Worm (Caenorhabditis elegans) whole organism, midembryonic: Measurements from ENCODE around the gene R07E5.17.
A peak's percentile ranks its signal among the peaks of the same experiment; 100 is the strongest.

Experiments used
- T22C8.4 ChIP-seq: fragments of 200-800 bp; sonication (Bioruptor generic); IDR thresholded peaks from 2 replicates; pipeline ENCODE4 v1.3.6; 2022; ENCODE audit warnings: missing genetic modification characterization, missing compliant biosample characterization
- cog-1 ChIP-seq: sonication (generic microtip); optimal IDR thresholded peaks from 2 replicates; lab custom pipeline; 2016; ENCODE audit warnings: missing genetic modification characterization, missing compliant biosample characterization
- flt-1 ChIP-seq: fragments of 200-800 bp; sonication (Bioruptor generic); IDR thresholded peaks from 2 replicates; pipeline ENCODE4 v1.3.6; 2022; ENCODE audit warnings: missing genetic modification characterization, missing compliant biosample characterization
- klf-2 ChIP-seq: fragments of 200-800 bp; sonication (Bioruptor generic); conservative IDR thresholded peaks from 2 replicates; pipeline ENCODE4 v1.3.6; 2022; ENCODE audit warnings: missing genetic modification reagents, missing genetic modification characterization, missing compliant biosample characterization
- med-1 ChIP-seq: sonication (generic microtip); optimal IDR thresholded peaks from 2 replicates; lab custom pipeline; 2017; ENCODE audit warnings: missing genetic modification characterization, mild to moderate bottlenecking, missing compliant biosample characterization, antibody characterized with exemption, missing genetic modification reagents; ENCODE audit not compliant: insufficient read depth
- ref-1 ChIP-seq: fragments of 200-800 bp; sonication (Bioruptor generic); conservative IDR thresholded peaks from 2 replicates; pipeline ENCODE4 v1.3.6; 2022; ENCODE audit warnings: missing genetic modification reagents, missing genetic modification characterization, missing compliant biosample characterization
- tab-1 ChIP-seq: fragments of 200-800 bp; sonication (Bioruptor generic); IDR thresholded peaks from 2 replicates; pipeline ENCODE4 v1.3.6; 2022; ENCODE audit warnings: missing genetic modification characterization, missing compliant biosample characterization
- ztf-23 ChIP-seq: fragments of 200-800 bp; sonication (Bioruptor generic); IDR thresholded peaks from 2 replicates; pipeline ENCODE4 v1.3.6; 2022; ENCODE audit warnings: missing genetic modification reagents, missing genetic modification characterization, missing compliant biosample characterization
- ztf-29 ChIP-seq: fragments of 200-800 bp; sonication (Bioruptor generic); IDR thresholded peaks from 2 replicates; pipeline ENCODE4 v1.3.6; 2022; ENCODE audit warnings: missing genetic modification reagents, missing genetic modification characterization, missing compliant biosample characterization

Gene R07E5.17

DNA sequence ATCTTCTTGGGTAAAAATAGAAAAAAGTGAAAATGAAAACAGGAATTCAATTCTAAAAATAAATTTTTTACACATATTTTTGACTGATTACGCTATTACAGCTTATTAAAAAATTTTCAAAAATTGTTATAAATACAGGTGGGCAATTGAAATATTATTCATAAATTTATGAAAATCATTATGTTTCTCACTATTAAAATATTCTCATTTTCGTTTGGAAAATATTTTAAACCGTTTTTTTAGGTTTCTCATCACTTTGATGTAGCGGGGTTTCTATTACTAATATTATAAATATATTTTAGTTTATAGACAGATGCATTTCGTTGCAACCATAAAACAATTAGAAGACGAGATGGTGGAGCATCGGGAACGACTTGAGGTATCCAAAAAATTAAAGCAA is 7.1 kb downstream of the R07E5.17 start, which contains the start of gene R07E5.5:
Gene R07E5.5 (plus strand): TSS at position 301 of the 400 bp plus-strand sequence.
- TF ChIP-seq ztf-29 (GFP tag; lab: Robert Waterston, UW) (no peak), T22C8.4 (GFP tag; lab: Robert Waterston, UW) (no peak), cog-1 (no peak), tab-1 (no peak), klf-2 (no peak), flt-1 (GFP tag; lab: Robert Waterston, UW) (no peak), ztf-23 (GFP tag; lab: Robert Waterston, UW) (no peak), ref-1 (no peak), med-1 (GFP tag; lab: Kevin White, UChicago) (no peak)

DNA sequence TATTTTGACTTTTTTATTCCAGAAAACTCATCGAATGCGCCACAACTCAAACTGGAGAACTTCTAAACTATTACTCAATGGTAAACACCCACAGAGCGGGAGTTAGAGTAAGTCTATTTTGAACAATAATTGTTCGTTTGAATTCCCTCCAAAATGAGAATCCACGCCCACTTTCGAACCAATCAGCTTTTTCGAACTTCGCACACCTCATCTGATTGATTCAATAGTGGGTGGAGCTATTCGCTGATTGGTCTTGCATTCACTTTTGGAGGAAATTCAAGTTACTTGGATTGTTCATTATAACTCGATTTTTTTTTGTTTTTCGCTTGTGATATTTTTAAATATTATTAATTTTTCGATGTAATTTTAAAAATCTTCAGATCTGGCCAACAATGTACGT is 8.4 kb downstream of the R07E5.17 start:
- TF ChIP-seq ztf-29 (GFP tag; lab: Robert Waterston, UW) (no peak), klf-2 (no peak), cog-1 (no peak), flt-1 (GFP tag; lab: Robert Waterston, UW) (no peak), med-1 (GFP tag; lab: Kevin White, UChicago) (no peak), T22C8.4 (GFP tag; lab: Robert Waterston, UW) (no peak), ztf-23 (GFP tag; lab: Robert Waterston, UW) (no peak), tab-1 (no peak), ref-1 (no peak)

DNA sequence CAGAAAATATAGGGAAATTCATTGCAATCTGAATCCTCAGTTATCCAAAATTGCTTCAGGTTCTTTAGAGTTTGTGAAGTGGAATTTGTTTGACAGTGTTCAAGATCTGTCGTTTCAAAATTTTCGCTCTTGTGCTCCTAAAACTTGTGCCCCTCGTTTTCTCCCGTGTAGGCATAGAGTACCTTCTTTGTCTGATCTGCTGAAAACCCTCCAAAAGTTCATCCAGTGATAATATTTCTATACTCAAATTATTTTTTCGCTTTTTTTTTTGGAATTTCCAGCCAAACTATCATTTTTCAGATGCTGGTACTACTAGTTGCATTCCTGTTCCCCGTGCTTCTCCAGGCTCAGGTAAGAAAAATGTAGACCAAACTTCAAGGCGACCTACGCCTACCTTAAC is 9.7 kb downstream of the R07E5.17 start, which contains the start of gene R07E5.4:
Gene R07E5.4 (plus strand): TSS at position 301 of the 400 bp plus-strand sequence.
- TF ChIP-seq tab-1, result no peak
- TF ChIP-seq flt-1 (GFP tag; lab: Robert Waterston, UW), result no peak
- no peak for TF ChIP-seq med-1 (GFP tag; lab: Kevin White, UChicago)
- no peak for TF ChIP-seq T22C8.4 (GFP tag; lab: Robert Waterston, UW)
- TF ChIP-seq ztf-23 (GFP tag; lab: Robert Waterston, UW), result no peak
- no peak for TF ChIP-seq ztf-29 (GFP tag; lab: Robert Waterston, UW)
- no peak for TF ChIP-seq ref-1
- no peak for TF ChIP-seq cog-1
- no peak for TF ChIP-seq klf-2

ce11 chrIII:4391938-4392337 is 12.3 kb downstream of the R07E5.17 start:
- TF ChIP-seq flt-1 (GFP tag; lab: Robert Waterston, UW), result no peak
- no peak for TF ChIP-seq klf-2
- no peak for TF ChIP-seq ref-1
- TF ChIP-seq ztf-23 (GFP tag; lab: Robert Waterston, UW), result no peak
- TF ChIP-seq med-1 (GFP tag; lab: Kevin White, UChicago), result no peak
- no peak for TF ChIP-seq ztf-29 (GFP tag; lab: Robert Waterston, UW)
- no peak for TF ChIP-seq T22C8.4 (GFP tag; lab: Robert Waterston, UW)
- no peak for TF ChIP-seq cog-1
- TF ChIP-seq tab-1, result no peak

DNA sequence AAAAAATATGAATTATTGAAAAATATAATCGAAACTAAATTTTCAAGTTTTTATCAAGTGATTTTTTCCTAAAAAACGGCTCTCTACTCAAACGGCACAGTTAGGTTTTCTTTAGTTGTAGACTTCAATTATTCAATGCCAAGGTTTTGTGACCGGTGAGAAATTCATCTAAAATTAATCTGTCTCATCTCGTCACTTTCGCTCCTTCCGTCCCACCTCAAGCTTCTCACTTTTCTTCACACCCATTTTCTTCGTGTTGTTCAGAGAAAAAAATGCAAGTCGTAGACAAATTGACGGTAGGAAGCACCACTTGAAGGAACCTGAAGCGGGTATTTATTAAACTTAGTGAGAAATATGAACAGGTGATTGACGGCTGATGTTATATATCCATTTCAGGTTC is 12.9 kb downstream of the R07E5.17 start:
- no peak for TF ChIP-seq cog-1
- no peak for TF ChIP-seq ref-1
- no peak for TF ChIP-seq ztf-23 (GFP tag; lab: Robert Waterston, UW)
- no peak for TF ChIP-seq T22C8.4 (GFP tag; lab: Robert Waterston, UW)
- no peak for TF ChIP-seq med-1 (GFP tag; lab: Kevin White, UChicago)
- no peak for TF ChIP-seq ztf-29 (GFP tag; lab: Robert Waterston, UW)
- no peak for TF ChIP-seq tab-1
- no peak for TF ChIP-seq flt-1 (GFP tag; lab: Robert Waterston, UW)
- TF ChIP-seq klf-2, result no peak

- TF ChIP-seq ztf-29 (GFP tag; lab: Robert Waterston, UW) (no peak), ref-1 (no peak), tab-1 (no peak), klf-2 (no peak), ztf-23 (GFP tag; lab: Robert Waterston, UW) (no peak), med-1 (GFP tag; lab: Kevin White, UChicago) (no peak), T22C8.4 (GFP tag; lab: Robert Waterston, UW) (no peak)
Observed at ce11 chrIII:4390421-4390820, 13.8 kb downstream of the R07E5.17 start.

ce11 chrIII:4384487-4384886 is 19.7 kb downstream of the R07E5.17 start, which contains the start of gene pals-28:
Gene pals-28, plus strand, starts transcription at chrIII:4384787.
- no peak for TF ChIP-seq ref-1
- TF ChIP-seq T22C8.4 (GFP tag; lab: Robert Waterston, UW), result no peak
- no peak for TF ChIP-seq tab-1
- no peak for TF ChIP-seq flt-1 (GFP tag; lab: Robert Waterston, UW)
- no peak for TF ChIP-seq med-1 (GFP tag; lab: Kevin White, UChicago)
- TF ChIP-seq klf-2, result no peak
- no peak for TF ChIP-seq cog-1
- no peak for TF ChIP-seq ztf-23 (GFP tag; lab: Robert Waterston, UW)
- TF ChIP-seq ztf-29 (GFP tag; lab: Robert Waterston, UW), result no peak

DNA sequence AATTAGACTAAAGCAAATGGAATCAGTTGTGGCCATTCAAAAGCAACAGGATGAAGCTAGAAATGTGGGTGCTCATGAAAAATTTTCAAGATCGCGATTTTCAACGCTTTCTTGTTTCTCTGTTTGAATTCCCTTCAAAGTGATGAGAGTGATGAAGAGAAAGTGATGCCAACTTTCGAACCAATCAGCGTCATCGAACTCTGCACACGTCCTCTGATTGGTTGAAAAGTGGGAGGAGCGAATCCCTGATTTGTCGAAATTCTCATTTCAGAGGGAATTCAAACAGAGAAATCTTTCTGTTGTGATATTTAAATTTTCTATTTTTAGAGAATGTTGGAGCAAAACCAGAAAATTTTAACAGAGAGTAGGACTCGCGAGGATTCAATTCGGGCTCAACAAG is 22.1 kb downstream of the R07E5.17 start:
- TF ChIP-seq tab-1 (no peak), ref-1 (no peak), flt-1 (GFP tag; lab: Robert Waterston, UW) (no peak), ztf-23 (GFP tag; lab: Robert Waterston, UW) (no peak), ztf-29 (GFP tag; lab: Robert Waterston, UW) (no peak), med-1 (GFP tag; lab: Kevin White, UChicago) (no peak), T22C8.4 (GFP tag; lab: Robert Waterston, UW) (no peak), klf-2 (no peak), cog-1 (no peak)

ce11 chrIII:4381343-4381742 is 22.9 kb downstream of the R07E5.17 start, which contains the start of gene pals-27:
Gene pals-27, plus strand, starts transcription at chrIII:4381643.
- TF ChIP-seq tab-1 (no peak), flt-1 (GFP tag; lab: Robert Waterston, UW) (no peak), ztf-29 (GFP tag; lab: Robert Waterston, UW) (no peak), klf-2 (no peak), ztf-23 (GFP tag; lab: Robert Waterston, UW) (no peak), ref-1 (no peak)

DNA sequence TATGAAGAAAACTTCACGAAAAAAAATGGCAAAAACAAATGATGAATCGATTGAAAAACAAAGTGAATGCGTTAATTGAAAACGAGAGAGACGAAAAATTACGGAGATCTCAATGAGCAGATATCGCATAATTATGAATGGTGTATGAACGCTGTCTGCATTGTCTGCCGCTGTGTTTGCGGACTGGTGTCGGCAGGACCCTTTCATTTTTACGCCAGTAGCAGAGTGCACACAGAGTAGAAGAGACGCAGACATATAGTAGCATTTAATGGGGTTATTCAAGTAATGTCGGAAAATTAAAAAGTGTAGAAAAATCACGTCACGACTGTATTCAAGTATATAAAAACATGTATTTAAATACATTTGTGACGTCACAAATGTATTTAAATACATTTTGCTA is 23.4 kb downstream of the R07E5.17 start:
- TF ChIP-seq cog-1 (peak; percentile 11), med-1 (GFP tag; lab: Kevin White, UChicago) (no peak)
